Worm (Caenorhabditis elegans) whole organism, late embryonic: ENCODE results near the gene tomm-40.

Source experiments
- K02D7.2 ChIP-seq: sonication (generic microtip); optimal IDR thresholded peaks from 2 replicates; lab custom pipeline; 2017; ENCODE audit warnings: mild to moderate bottlenecking, missing genetic modification characterization, missing compliant biosample characterization
- ahr-1 ChIP-seq: sonication (generic microtip); optimal IDR thresholded peaks from 2 replicates; lab custom pipeline; 2016; ENCODE audit warnings: missing genetic modification characterization, missing compliant biosample characterization
- ama-1 ChIP-seq: fragments of 150-350 bp; optimal IDR thresholded peaks from 2 replicates; lab custom pipeline; 2014
- ceh-14 ChIP-seq: sonication (generic microtip); optimal IDR thresholded peaks from 2 replicates; lab custom pipeline; 2016; ENCODE audit warnings: missing genotype, missing genetic modification characterization, missing compliant biosample characterization
- ceh-18 ChIP-seq: sonication (generic microtip); optimal IDR thresholded peaks from 2 replicates; lab custom pipeline; 2016; ENCODE audit warnings: missing genetic modification characterization, missing compliant biosample characterization
- ceh-19 ChIP-seq: fragments of 200-800 bp; sonication (Bioruptor generic); optimal IDR thresholded peaks from 2 replicates; lab custom pipeline; 2018; ENCODE audit warnings: mild to moderate bottlenecking, missing genetic modification characterization, missing compliant biosample characterization
- ceh-2 ChIP-seq: sonication (generic microtip); optimal IDR thresholded peaks from 2 replicates; lab custom pipeline; 2016; ENCODE audit warnings: missing genotype, missing genetic modification characterization, missing compliant biosample characterization
- ceh-24 ChIP-seq: sonication (generic microtip); optimal IDR thresholded peaks from 2 replicates; lab custom pipeline; 2016; ENCODE audit warnings: mild to moderate bottlenecking, missing genetic modification characterization, missing compliant biosample characterization
- ceh-30 ChIP-seq: fragments of 150-350 bp; optimal IDR thresholded peaks from 2 replicates; lab custom pipeline; 2014; ENCODE audit warnings: missing biosample characterization, missing genetic modification characterization
- ceh-31 ChIP-seq: sonication (generic microtip); optimal IDR thresholded peaks from 2 replicates; lab custom pipeline; 2016; ENCODE audit warnings: missing genetic modification characterization, missing compliant biosample characterization
- dve-1 ChIP-seq: sonication (generic microtip); optimal IDR thresholded peaks from 2 replicates; lab custom pipeline; 2017; ENCODE audit warnings: antibody characterized with exemption, mild to moderate bottlenecking, missing genetic modification characterization, missing compliant biosample characterization
- elt-2 ChIP-seq: sonication (generic microtip); optimal IDR thresholded peaks from 2 replicates; lab custom pipeline; 2016; ENCODE audit warnings: missing genetic modification reagents, missing genetic modification characterization, missing compliant biosample characterization
- ets-4 ChIP-seq: sonication (generic microtip); optimal IDR thresholded peaks from 2 replicates; lab custom pipeline; 2016; ENCODE audit warnings: missing genetic modification characterization, missing compliant biosample characterization
- gmeb-2 ChIP-seq: sonication (generic microtip); optimal IDR thresholded peaks from 2 replicates; lab custom pipeline; 2016; ENCODE audit warnings: missing genetic modification characterization, inconsistent platforms, missing compliant biosample characterization
- hlh-15 ChIP-seq: sonication (generic microtip); optimal IDR thresholded peaks from 2 replicates; lab custom pipeline; 2016; ENCODE audit warnings: missing genetic modification characterization, missing compliant biosample characterization
- hlh-30 ChIP-seq: sonication (generic microtip); optimal IDR thresholded peaks from 2 replicates; lab custom pipeline; 2017; ENCODE audit warnings: antibody characterized with exemption, missing genetic modification characterization, missing compliant biosample characterization; ENCODE audit not compliant: insufficient read depth
- hlh-8 ChIP-seq: sonication (generic microtip); optimal IDR thresholded peaks from 2 replicates; lab custom pipeline; 2016; ENCODE audit warnings: missing genotype, missing genetic modification characterization, missing compliant biosample characterization
- lim-6 ChIP-seq: sonication (generic microtip); optimal IDR thresholded peaks from 2 replicates; lab custom pipeline; 2016; ENCODE audit warnings: missing genetic modification characterization, missing compliant biosample characterization
- lin-11 ChIP-seq: fragments of 200-800 bp; sonication (Bioruptor generic); optimal IDR thresholded peaks from 2 replicates; lab custom pipeline; 2018; ENCODE audit warnings: mild to moderate bottlenecking, missing genetic modification characterization, missing compliant biosample characterization
- nhr-11 ChIP-seq: fragments of 150-350 bp; optimal IDR thresholded peaks from 2 replicates; lab custom pipeline; 2014; ENCODE audit warnings: missing biosample characterization, missing genetic modification characterization
- odd-2 ChIP-seq: sonication (generic microtip); optimal IDR thresholded peaks from 2 replicates; lab custom pipeline; 2017; ENCODE audit warnings: antibody characterized with exemption, mild to moderate bottlenecking, missing genetic modification characterization, missing compliant biosample characterization
- pat-9 ChIP-seq: fragments of 200-800 bp; sonication (Bioruptor generic); optimal IDR thresholded peaks from 2 replicates; lab custom pipeline; 2018; ENCODE audit warnings: mild to moderate bottlenecking, missing genetic modification characterization, moderate library complexity, missing compliant biosample characterization
- pax-1 ChIP-seq: fragments of 150-350 bp; optimal IDR thresholded peaks from 2 replicates; lab custom pipeline; 2014; ENCODE audit warnings: missing biosample characterization, missing genetic modification characterization
- pha-4 ChIP-seq: fragments of 150-350 bp; optimal IDR thresholded peaks from 2 replicates; lab custom pipeline; 2018; ENCODE audit warnings: missing biosample characterization, missing genetic modification reagents, missing genetic modification characterization
- pqm-1 ChIP-seq: sonication (generic microtip); optimal IDR thresholded peaks from 2 replicates; lab custom pipeline; 2016; ENCODE audit warnings: missing genetic modification characterization, missing compliant biosample characterization
- pros-1 ChIP-seq: fragments of 150-350 bp; optimal IDR thresholded peaks from 2 replicates; lab custom pipeline; 2014; ENCODE audit warnings: missing biosample characterization, missing genetic modification reagents, missing genetic modification characterization
- ref-2 ChIP-seq: sonication (generic microtip); optimal IDR thresholded peaks from 2 replicates; lab custom pipeline; 2016; ENCODE audit warnings: missing genetic modification characterization, missing compliant biosample characterization
- sdc-2 ChIP-seq: sonication (generic microtip); optimal IDR thresholded peaks from 2 replicates; lab custom pipeline; 2016; ENCODE audit warnings: missing genotype, missing genetic modification characterization, missing compliant biosample characterization
- sox-4 ChIP-seq: sonication (generic microtip); optimal IDR thresholded peaks from 2 replicates; lab custom pipeline; 2017; ENCODE audit warnings: mild to moderate bottlenecking, missing genetic modification characterization, inconsistent platforms, missing compliant biosample characterization
- tbx-7 ChIP-seq: sonication (generic microtip); optimal IDR thresholded peaks from 2 replicates; lab custom pipeline; 2016; ENCODE audit warnings: missing genotype, missing genetic modification characterization, missing compliant biosample characterization
- ttx-3 ChIP-seq: sonication (generic microtip); optimal IDR thresholded peaks from 2 replicates; lab custom pipeline; 2016; ENCODE audit warnings: missing genetic modification reagents, missing genetic modification characterization, missing compliant biosample characterization
- unc-3 ChIP-seq, 2 experiments: fragments of 200-800 bp in 1 of 2; sonication (Bioruptor generic) in 1 of 2; sonication (generic microtip) in 1 of 2; conservative IDR thresholded peaks in 1 of 2; optimal IDR thresholded peaks in 1 of 2; 2 replicates each; pipeline versions ENCODE4 v1.3.6 to Lab custom; 2016 to 2022; ENCODE audit warnings: missing compliant biosample characterization in 2 of 2, missing genetic modification characterization in 2 of 2, missing genetic modification reagents in 1 of 2
- unc-42 ChIP-seq: sonication (generic microtip); optimal IDR thresholded peaks from 2 replicates; lab custom pipeline; 2016; ENCODE audit warnings: missing genotype, missing genetic modification characterization, missing compliant biosample characterization
- unc-55 ChIP-seq: sonication (generic microtip); optimal IDR thresholded peaks from 2 replicates; lab custom pipeline; 2017; ENCODE audit warnings: missing biosample characterization, missing genetic modification reagents, missing genetic modification characterization
- unc-86 ChIP-seq: sonication (generic microtip); optimal IDR thresholded peaks from 2 replicates; lab custom pipeline; 2016; ENCODE audit warnings: missing genetic modification characterization, missing compliant biosample characterization
- ztf-16 ChIP-seq: sonication (generic microtip); optimal IDR thresholded peaks from 2 replicates; lab custom pipeline; 2017; ENCODE audit warnings: missing genetic modification characterization, missing compliant biosample characterization

tomm-40 gene

DNA sequence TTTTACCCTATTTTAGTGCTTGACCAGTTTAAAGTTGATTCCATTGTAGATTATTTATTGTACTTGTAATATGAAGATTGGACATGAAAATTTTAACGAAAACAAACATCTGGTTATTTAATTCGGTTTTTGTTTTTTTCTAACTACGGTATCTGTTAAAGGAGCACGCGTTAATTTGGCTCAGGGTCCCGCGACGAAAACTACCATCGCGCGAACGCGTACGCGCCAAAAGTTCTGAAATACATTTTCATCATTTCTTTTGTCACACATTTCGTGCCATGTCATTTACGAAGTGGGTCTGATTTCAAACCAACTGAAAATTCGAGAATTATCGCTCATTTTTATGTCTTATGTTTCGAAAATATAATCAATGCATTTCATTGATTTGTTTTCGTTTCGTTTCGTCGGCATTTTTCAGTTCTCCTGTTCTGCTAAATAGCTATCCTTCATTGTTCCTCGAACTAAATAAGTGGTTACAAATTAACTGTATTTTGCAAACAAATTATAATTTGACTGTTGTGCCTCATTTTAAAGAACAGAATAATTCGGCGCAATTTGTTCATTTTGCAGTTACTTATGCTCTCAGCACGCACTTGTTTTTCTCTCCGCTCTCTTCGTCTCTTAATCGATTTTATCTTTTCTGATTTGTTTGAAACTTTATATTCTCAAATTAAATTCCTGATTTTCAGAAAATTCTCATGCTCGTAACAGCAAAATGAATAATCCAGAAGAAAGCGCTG, 39.5 kb downstream of the tomm-40 start, which contains the start of gene T21B10.3:
T21B10.3 (plus strand) TSS at position 690 of the 740 bp plus-strand sequence.
- TF ChIP-seq ceh-2 (tag; lab: Kevin White, UChicago) (no peak), sox-4 (no peak), ceh-14 (tag; lab: Kevin White, UChicago) (no peak), ceh-30 (tag; lab: Kevin White, UChicago) (no peak), hlh-30 (tag; lab: Kevin White, UChicago) (no peak), ref-2 (tag; lab: Kevin White, UChicago) (no peak), nhr-11 (tag; lab: Kevin White, UChicago) (no peak), ceh-18 (tag; lab: Kevin White, UChicago) (no peak), pros-1 (tag; lab: Kevin White, UChicago) (no peak), gmeb-2 (tag; lab: Kevin White, UChicago) (no peak), ets-4 (no peak), unc-3 (GFP tag; conservative IDR thresholded peaks at IDR 0.05; lab: Robert Waterston, UW) (no peak), unc-3 (tag; optimal IDR thresholded peaks at IDR 0.05; lab: Kevin White, UChicago) (no peak), ceh-31 (tag; lab: Kevin White, UChicago) (no peak), pat-9 (tag; lab: Kevin White, UChicago) (no peak), unc-86 (tag; lab: Kevin White, UChicago) (no peak), pqm-1 (no peak)
- TF ChIP-seq, all 69 proteins: peak for 0

DNA sequence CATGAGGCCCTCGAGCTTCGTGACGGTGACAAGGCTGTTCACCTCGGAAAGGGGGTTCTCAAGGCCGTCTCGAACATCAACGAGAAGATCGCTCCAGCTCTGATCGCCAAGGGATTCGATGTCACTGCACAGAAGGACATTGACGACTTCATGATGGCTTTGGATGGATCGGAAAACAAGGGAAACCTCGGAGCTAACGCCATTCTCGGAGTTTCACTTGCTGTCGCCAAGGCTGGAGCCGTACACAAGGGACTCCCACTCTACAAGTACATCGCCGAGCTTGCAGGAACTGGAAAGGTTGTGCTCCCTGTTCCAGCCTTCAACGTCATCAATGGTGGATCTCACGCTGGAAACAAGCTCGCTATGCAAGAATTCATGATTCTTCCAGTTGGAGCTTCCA, 41.0 kb downstream of the tomm-40 start:
- TF ChIP-seq unc-3 (GFP tag; conservative IDR thresholded peaks at IDR 0.05; lab: Robert Waterston, UW) (no peak), unc-3 (tag; optimal IDR thresholded peaks at IDR 0.05; lab: Kevin White, UChicago) (no peak), hlh-15 (no peak), ama-1 (lab: Kevin White, UChicago) (no peak), lin-11 (tag; lab: Kevin White, UChicago) (no peak), K02D7.2 (tag; lab: Kevin White, UChicago) (no peak), ceh-2 (tag; lab: Kevin White, UChicago) (no peak), ceh-19 (GFP tag; lab: Kevin White, UChicago) (no peak), ttx-3 (tag; lab: Kevin White, UChicago) (no peak), ceh-31 (tag; lab: Kevin White, UChicago) (no peak), ceh-24 (tag; lab: Kevin White, UChicago) (no peak)

ce11 chrII:8931405-8932149, 41.8 kb downstream of the tomm-40 start:
- TF ChIP-seq ceh-18 (tag; lab: Kevin White, UChicago) (peak; percentile 11), unc-42 (tag; lab: Kevin White, UChicago) (peak; percentile 29), lin-11 (tag; lab: Kevin White, UChicago) (no peak), ztf-16 (tag; lab: Kevin White, UChicago) (no peak), unc-55 (GFP tag; lab: Kevin White, UChicago) (no peak), sdc-2 (tag; lab: Kevin White, UChicago) (peak; percentile 9)

DNA sequence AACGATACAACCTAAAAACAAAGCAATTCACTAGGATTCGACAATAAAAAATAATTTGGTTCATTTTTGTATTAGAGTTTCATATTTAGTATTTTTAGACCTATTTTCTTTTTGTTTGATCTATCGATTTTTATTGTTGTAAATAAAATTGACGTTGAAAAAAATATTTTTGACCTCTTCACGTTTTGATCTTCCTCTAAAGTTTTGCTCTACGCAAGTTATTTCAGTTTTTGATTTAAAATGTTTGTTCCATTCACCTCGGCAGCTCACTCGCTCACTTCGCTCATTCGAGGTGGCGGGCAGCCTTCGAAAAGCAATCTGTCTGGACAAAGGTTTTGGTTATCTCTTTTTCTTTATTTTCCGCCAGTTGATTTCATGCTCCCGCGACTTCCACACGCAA, 42.6 kb downstream of the tomm-40 start, which contains the start of gene enol-1:
enol-1 (plus strand) TSS at position 235 of the 400 bp plus-strand sequence.
- TF ChIP-seq odd-2 (no peak), lim-6 (no peak), elt-2 (tag; lab: Kevin White, UChicago) (no peak), unc-55 (GFP tag; lab: Kevin White, UChicago) (no peak)

DNA sequence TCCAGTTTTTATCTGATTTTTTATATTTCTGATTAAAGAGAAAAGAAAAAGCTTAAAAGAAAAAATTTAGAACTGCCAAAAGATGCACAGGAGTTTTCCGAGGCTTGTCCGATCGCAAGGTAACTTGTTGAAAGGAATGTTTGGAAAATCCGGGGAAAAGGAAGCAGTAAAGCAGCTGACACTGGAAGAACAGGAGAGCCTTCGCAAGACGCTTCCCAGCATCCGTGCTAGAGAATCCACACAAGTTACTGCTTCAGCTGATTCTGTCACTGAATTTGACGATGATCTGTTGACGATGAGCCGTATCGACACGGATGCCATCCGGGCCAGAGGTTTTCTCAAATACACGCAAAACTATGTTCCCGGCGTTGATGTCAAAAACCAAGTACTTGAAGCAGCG, 43.6 kb downstream of the tomm-40 start, which contains the start of gene mrpl-50:
mrpl-50 (plus strand) TSS at position 71 of the 400 bp plus-strand sequence.
- no peak for TF ChIP-seq unc-55 (GFP tag; lab: Kevin White, UChicago)
- no peak for TF ChIP-seq pha-4
- TF ChIP-seq elt-2 (tag; lab: Kevin White, UChicago), result no peak
- TF ChIP-seq pax-1, result no peak
- TF ChIP-seq tbx-7, result no peak
- no peak for TF ChIP-seq dve-1 (tag; lab: Kevin White, UChicago)
- TF ChIP-seq ceh-2 (tag; lab: Kevin White, UChicago), result no peak
- no peak for TF ChIP-seq ahr-1 (tag; lab: Kevin White, UChicago)
- TF ChIP-seq K02D7.2 (tag; lab: Kevin White, UChicago), result no peak
- TF ChIP-seq ceh-18 (tag; lab: Kevin White, UChicago), result no peak
- no peak for TF ChIP-seq hlh-8 (tag; lab: Kevin White, UChicago)
- TF ChIP-seq sdc-2 (tag; lab: Kevin White, UChicago), result no peak
